Worm (Caenorhabditis elegans) whole organism, L1 larva: ENCODE measurements around the gene grk-1.
A peak's percentile ranks its signal among the peaks of the same experiment; 100 is the strongest.

Source experiments
- C16A3.4 ChIP-seq: fragments of 150-350 bp; optimal IDR thresholded peaks from 2 replicates; lab custom pipeline; 2014; ENCODE audit warnings: missing biosample characterization, missing genetic modification characterization
- C34B4.2 ChIP-seq: sonication (generic microtip); optimal IDR thresholded peaks from 2 replicates; lab custom pipeline; 2017; ENCODE audit warnings: mild to moderate bottlenecking, missing genetic modification characterization, missing compliant biosample characterization
- F16B12.6 ChIP-seq: fragments of 150-350 bp; optimal IDR thresholded peaks from 2 replicates; lab custom pipeline; 2014; ENCODE audit warnings: missing biosample characterization, missing genetic modification characterization
- aha-1 ChIP-seq: fragments of 150-350 bp; optimal IDR thresholded peaks from 2 replicates; lab custom pipeline; 2014; ENCODE audit warnings: missing biosample characterization, missing genetic modification characterization
- aly-2 ChIP-seq: fragments of 150-350 bp; optimal IDR thresholded peaks from 2 replicates; lab custom pipeline; 2014; ENCODE audit warnings: missing biosample characterization, missing genetic modification characterization
- ama-1 ChIP-seq: fragments of 150-350 bp; optimal IDR thresholded peaks from 2 replicates; lab custom pipeline; 2014
- ceh-63 ChIP-seq: fragments of 200-800 bp; sonication (Bioruptor generic); optimal IDR thresholded peaks from 2 replicates; lab custom pipeline; 2018; ENCODE audit warnings: mild to moderate bottlenecking, missing genetic modification characterization, missing compliant biosample characterization
- ceh-8 ChIP-seq: fragments of 200-800 bp; sonication (Bioruptor generic); optimal IDR thresholded peaks from 2 replicates; lab custom pipeline; 2018; ENCODE audit warnings: mild to moderate bottlenecking, missing genetic modification characterization, moderate library complexity, missing compliant biosample characterization
- ceh-82 ChIP-seq, 3 experiments: fragments of 150-350 bp in 1 of 3; sonication (generic microtip) in 2 of 3; optimal IDR thresholded peaks; 2 replicates each; lab custom pipeline; 2014 to 2017; ENCODE audit warnings: missing biosample characterization in 3 of 3, missing genetic modification characterization in 3 of 3
- ceh-88 ChIP-seq: fragments of 200-800 bp; sonication (Bioruptor generic); IDR thresholded peaks from 2 replicates; pipeline ENCODE4 v1.3.6; 2022; ENCODE audit warnings: missing genetic modification characterization, missing compliant biosample characterization
- efl-1 ChIP-seq, 4 experiments: fragments of 150-350 bp; optimal IDR thresholded peaks in 3 of 4; peaks in 1 of 4; 1 replicate in 1 of 4; 2 replicates in 3 of 4; lab custom pipeline; 2014; ENCODE audit warnings: missing biosample characterization in 2 of 4, missing genetic modification characterization in 2 of 4, missing genetic modification reagents in 2 of 4
- egl-13 ChIP-seq: sonication (generic microtip); optimal IDR thresholded peaks from 2 replicates; lab custom pipeline; 2016; ENCODE audit warnings: missing genotype, missing genetic modification reagents, missing genetic modification characterization, missing compliant biosample characterization
- ets-5 ChIP-seq: fragments of 200-800 bp; sonication (Bioruptor generic); IDR thresholded peaks from 2 replicates; pipeline ENCODE4 v1.3.6; 2022; ENCODE audit warnings: missing genetic modification characterization, missing compliant biosample characterization
- fkh-10 ChIP-seq: sonication (generic microtip); optimal IDR thresholded peaks from 2 replicates; lab custom pipeline; 2017; ENCODE audit warnings: missing biosample characterization, missing genetic modification reagents, missing genetic modification characterization
- grh-1 ChIP-seq: fragments of 200-800 bp; sonication (Bioruptor generic); IDR thresholded peaks from 2 replicates; pipeline ENCODE4 v1.3.6; 2022; ENCODE audit warnings: missing genetic modification reagents, missing genetic modification characterization, missing compliant biosample characterization
- hlh-4 ChIP-seq: sonication (generic microtip); optimal IDR thresholded peaks from 2 replicates; lab custom pipeline; 2016; ENCODE audit warnings: mild to moderate bottlenecking, missing genetic modification characterization, missing compliant biosample characterization
- irx-1 ChIP-seq: sonication (generic microtip); optimal IDR thresholded peaks from 2 replicates; lab custom pipeline; 2016; ENCODE audit warnings: missing genetic modification characterization, missing compliant biosample characterization
- isw-1 ChIP-seq: fragments of 200-800 bp; sonication (Bioruptor generic); IDR thresholded peaks from 2 replicates; pipeline ENCODE4 v1.3.6; 2022; ENCODE audit warnings: missing genetic modification characterization, missing compliant biosample characterization
- lin-13 ChIP-seq: fragments of 150-350 bp; optimal IDR thresholded peaks from 2 replicates; lab custom pipeline; 2014; ENCODE audit warnings: missing biosample characterization, missing genetic modification reagents, missing genetic modification characterization
- lin-14 ChIP-seq: fragments of 200-800 bp; sonication (Bioruptor generic); optimal IDR thresholded peaks from 2 replicates; lab custom pipeline; 2018; ENCODE audit warnings: mild to moderate bottlenecking, missing genetic modification characterization, moderate library complexity, missing compliant biosample characterization
- lin-15B ChIP-seq: fragments of 150-350 bp; sonication (generic microtip); optimal IDR thresholded peaks from 3 replicates; lab custom pipeline; 2014; ENCODE audit warnings: missing biosample characterization, missing genetic modification characterization
- lin-39 ChIP-seq: fragments of 150-350 bp; optimal IDR thresholded peaks from 2 replicates; lab custom pipeline; 2014; ENCODE audit warnings: missing biosample characterization, missing genetic modification reagents, missing genetic modification characterization
- lir-3 ChIP-seq: sonication (generic microtip); optimal IDR thresholded peaks from 2 replicates; lab custom pipeline; 2016; ENCODE audit warnings: mild to moderate bottlenecking, missing genetic modification characterization, moderate library complexity, missing compliant biosample characterization; ENCODE audit not compliant: poor library complexity
- mdl-1 ChIP-seq, 2 experiments: fragments of 150-350 bp; optimal IDR thresholded peaks; 2 replicates each; lab custom pipeline; 2014 to 2017; ENCODE audit warnings: missing biosample characterization in 2 of 2, missing genetic modification characterization in 2 of 2, inconsistent platforms in 1 of 2
- nhr-12 ChIP-seq: sonication (generic microtip); optimal IDR thresholded peaks from 2 replicates; lab custom pipeline; 2017; ENCODE audit warnings: missing biosample characterization, missing genetic modification characterization
- nhr-20 ChIP-seq: sonication (generic microtip); optimal IDR thresholded peaks from 2 replicates; lab custom pipeline; 2016; ENCODE audit warnings: mild to moderate bottlenecking, missing genetic modification characterization, missing compliant biosample characterization
- nhr-237 ChIP-seq: fragments of 150-350 bp; optimal IDR thresholded peaks from 2 replicates; lab custom pipeline; 2014; ENCODE audit warnings: missing biosample characterization, missing genetic modification characterization
- nhr-47 ChIP-seq: sonication (generic microtip); optimal IDR thresholded peaks from 2 replicates; lab custom pipeline; 2016; ENCODE audit warnings: mild to moderate bottlenecking, missing genetic modification characterization, moderate library complexity, missing compliant biosample characterization
- nhr-71 ChIP-seq: sonication (generic microtip); optimal IDR thresholded peaks from 2 replicates; lab custom pipeline; 2016; ENCODE audit warnings: mild to moderate bottlenecking, missing genetic modification characterization, moderate library complexity, missing compliant biosample characterization
- rnt-1 ChIP-seq: sonication (generic microtip); optimal IDR thresholded peaks from 2 replicates; lab custom pipeline; 2016; ENCODE audit warnings: mild to moderate bottlenecking, missing genetic modification characterization, moderate library complexity, missing compliant biosample characterization
- skn-1 ChIP-seq: fragments of 150-350 bp; optimal IDR thresholded peaks from 2 replicates; lab custom pipeline; 2014; ENCODE audit warnings: missing biosample characterization, missing genetic modification characterization
- snpc-4 ChIP-seq: fragments of 150-350 bp; optimal IDR thresholded peaks from 2 replicates; lab custom pipeline; 2014; ENCODE audit warnings: missing biosample characterization, missing genetic modification characterization
- snu-23 ChIP-seq: sonication (generic microtip); optimal IDR thresholded peaks from 2 replicates; lab custom pipeline; 2016; ENCODE audit warnings: missing genetic modification characterization, missing compliant biosample characterization
- sptf-1 ChIP-seq: fragments of 150-350 bp; optimal IDR thresholded peaks from 2 replicates; lab custom pipeline; 2014; ENCODE audit warnings: missing biosample characterization, missing genetic modification characterization
- sup-37 ChIP-seq: fragments of 200-800 bp; sonication (Bioruptor generic); optimal IDR thresholded peaks from 2 replicates; lab custom pipeline; 2018; ENCODE audit warnings: mild to moderate bottlenecking, missing genetic modification characterization, missing compliant biosample characterization
- unc-98 ChIP-seq: fragments of 200-800 bp; sonication (Bioruptor generic); IDR thresholded peaks from 2 replicates; pipeline ENCODE4 v1.3.6; 2022; ENCODE audit warnings: missing genetic modification characterization, missing compliant biosample characterization
- vab-15 ChIP-seq: sonication (generic microtip); optimal IDR thresholded peaks from 2 replicates; lab custom pipeline; 2017; ENCODE audit warnings: missing genotype, mild to moderate bottlenecking, missing genetic modification characterization, missing compliant biosample characterization
- ztf-11 ChIP-seq, 2 experiments: sonication (generic microtip); optimal IDR thresholded peaks; 2 replicates each; lab custom pipeline; 2016 to 2017; ENCODE audit warnings: missing genetic modification characterization in 2 of 2, missing biosample characterization in 1 of 2, missing compliant biosample characterization in 1 of 2

The grk-1 gene

ce11 chrX:10022016-10022415 is 23.0 kb upstream of the grk-1 start, which contains the start of gene F42G10.1:
Gene F42G10.1 (minus strand): TSS chrX:10022166.
- TF ChIP-seq skn-1 (no peak), rnt-1 (tag; lab: Kevin White, UChicago) (peak; percentile 5), lin-14 (peak; percentile 25)
- TF ChIP-seq, all 84 proteins: peak for 2

ce11 chrX:10017975-10018654 is 19.1 kb upstream of the grk-1 start, which contains the start of gene F19C6.4:
Gene F19C6.4 (minus strand): TSS chrX:10018025.
- no peak for TF ChIP-seq ceh-82 (tag; optimal IDR thresholded peaks at IDR 0.05; lab: Kevin White, UChicago)
- TF ChIP-seq lin-15B, result no peak
- TF ChIP-seq nhr-12 (tag; lab: Kevin White, UChicago), result no peak
- no peak for TF ChIP-seq lir-3 (tag; lab: Kevin White, UChicago)
- no peak for TF ChIP-seq aha-1 (tag; lab: Kevin White, UChicago)
- TF ChIP-seq C34B4.2 (tag; lab: Kevin White, UChicago), result no peak
- TF ChIP-seq irx-1, result no peak
- no peak for TF ChIP-seq nhr-71 (tag; lab: Kevin White, UChicago)
- no peak for TF ChIP-seq ceh-8 (GFP tag; lab: Kevin White, UChicago)

- TF ChIP-seq fkh-10 (GFP tag; lab: Kevin White, UChicago) (peak; percentile 73), nhr-47 (tag; lab: Kevin White, UChicago) (no peak)
- TF ChIP-seq, all 84 proteins: peak for 1
Observed at ce11 chrX:10009985-10010384, 11.0 kb upstream of the grk-1 start.

- TF ChIP-seq efl-1 (optimal IDR thresholded peaks at IDR 0.05; lab: Kevin White, UChicago) (no peak), efl-1 (GFP tag; optimal IDR thresholded peaks at IDR 0.05 in 1 of 2; lab: Kevin White, UChicago) (peak in 1 of 2 experiments; percentile 19), rnt-1 (tag; lab: Kevin White, UChicago) (no peak)
Observed at ce11 chrX:10008664-10009063, 9.7 kb upstream of the grk-1 start, which contains the start of gene F19C6.3. Gene F19C6.3 (minus strand): TSS chrX:10008764.

ce11 chrX:10000635-10001034 is 1.6 kb upstream of the grk-1 start, which contains the start of gene F19C6.2:
Gene F19C6.2 (plus strand): TSS chrX:10000935.
- no peak for TF ChIP-seq snu-23
- no peak for TF ChIP-seq C16A3.4 (tag; lab: Kevin White, UChicago)

ce11 chrX:9999599-10000201 is 692 bp upstream of the grk-1 start:
- TF ChIP-seq unc-98 (GFP tag; lab: Robert Waterston, UW) (no peak), aha-1 (tag; lab: Kevin White, UChicago) (no peak), ceh-88 (GFP tag; lab: Robert Waterston, UW) (peak; percentile 16; the same call in 1 of the 2 replicates), nhr-12 (tag; lab: Kevin White, UChicago) (no peak), ama-1 (lab: Kevin White, UChicago) (no peak), ztf-11 (tag; optimal IDR thresholded peaks at IDR 0.05; lab: Kevin White, UChicago) (peak in 1 of 2 experiments; percentile 24), lin-39 (tag; lab: Kevin White, UChicago) (no peak), isw-1 (peak; percentile 53; the same call in 1 of the 2 replicates), aly-2 (no peak), ceh-63 (GFP tag; lab: Kevin White, UChicago) (no peak), ets-5 (GFP tag; lab: Robert Waterston, UW) (no peak), nhr-20 (tag; lab: Kevin White, UChicago) (peak; percentile 77), skn-1 (peak; percentile 39), mdl-1 (tag; optimal IDR thresholded peaks at IDR 0.05; lab: Kevin White, UChicago) (peak in 1 of 2 experiments; percentile 76), nhr-237 (tag; lab: Kevin White, UChicago) (no peak), C16A3.4 (tag; lab: Kevin White, UChicago) (peak; percentile 25), egl-13 (peak; percentile 54), lin-14 (peak; percentile 98), fkh-10 (GFP tag; lab: Kevin White, UChicago) (peak; percentile 56), lin-13 (GFP tag; lab: Kevin White, UChicago) (peak; percentile 30), sup-37 (GFP tag; lab: Kevin White, UChicago) (peak; percentile 4), grh-1 (GFP tag; lab: Robert Waterston, UW) (peak; percentile 58), nhr-71 (tag; lab: Kevin White, UChicago) (peak; percentile 86), snpc-4 (tag; lab: Kevin White, UChicago) (peak; percentile 31), hlh-4 (tag; lab: Kevin White, UChicago) (no peak), lin-15B (no peak), F16B12.6 (tag; lab: Kevin White, UChicago) (no peak), snu-23 (peak; percentile 74), vab-15 (tag; lab: Kevin White, UChicago) (no peak), sptf-1 (tag; lab: Kevin White, UChicago) (no peak)
